Worm (Caenorhabditis elegans) whole organism, young adult: ENCODE results near the gene ZK742.6.

ENCODE experiments used
- B0336.3 ChIP-seq: fragments of 200-800 bp; sonication (Bioruptor generic); IDR thresholded peaks from 2 replicates; pipeline ENCODE4 v1.3.6; 2022; ENCODE audit warnings: missing genetic modification characterization, missing compliant biosample characterization
- C17E4.6 ChIP-seq: fragments of 200-800 bp; sonication (Bioruptor generic); IDR thresholded peaks from 2 replicates; pipeline ENCODE4 v1.3.6; 2022; ENCODE audit warnings: missing genetic modification reagents, missing genetic modification characterization, missing compliant biosample characterization
- attf-3 ChIP-seq: fragments of 200-800 bp; sonication (Bioruptor generic); conservative IDR thresholded peaks from 2 replicates; pipeline ENCODE4 v1.3.6; 2022; ENCODE audit warnings: missing genetic modification reagents, missing genetic modification characterization, missing compliant biosample characterization
- dpl-1 ChIP-seq: fragments of 150-350 bp; optimal IDR thresholded peaks from 2 replicates; lab custom pipeline; 2014; ENCODE audit warnings: missing biosample characterization, missing genetic modification reagents, missing genetic modification characterization
- egl-44 ChIP-seq: fragments of 200-800 bp; sonication (Bioruptor generic); IDR thresholded peaks from 2 replicates; pipeline ENCODE4 v1.3.6; 2022; ENCODE audit warnings: missing genetic modification reagents, missing genetic modification characterization, missing compliant biosample characterization
- nhr-27 ChIP-seq: fragments of 200-800 bp; sonication (Bioruptor generic); optimal IDR thresholded peaks from 2 replicates; lab custom pipeline; 2018; ENCODE audit warnings: mild to moderate bottlenecking, missing genetic modification characterization, moderate library complexity, missing compliant biosample characterization
- pbrm-1 ChIP-seq: fragments of 200-800 bp; sonication (Bioruptor generic); IDR thresholded peaks from 2 replicates; pipeline ENCODE4 v1.3.6; 2022; ENCODE audit warnings: missing genetic modification reagents, missing genetic modification characterization, missing compliant biosample characterization
- pha-4 ChIP-seq: fragments of 150-350 bp; sonication (generic microtip); optimal IDR thresholded peaks from 2 replicates; lab custom pipeline; 2014; ENCODE audit warnings: missing biosample characterization, missing genetic modification reagents, missing genetic modification characterization
- snpc-1.1 ChIP-seq: sonication (generic microtip); optimal IDR thresholded peaks from 2 replicates; lab custom pipeline; 2017; ENCODE audit warnings: missing genetic modification characterization, mild to moderate bottlenecking, missing compliant biosample characterization, antibody characterized with exemption, moderate library complexity, missing genotype, missing genetic modification reagents; ENCODE audit not compliant: insufficient read depth
- unc-130 ChIP-seq: sonication (generic microtip); optimal IDR thresholded peaks from 2 replicates; lab custom pipeline; 2016; ENCODE audit warnings: missing genetic modification reagents, missing genetic modification characterization, missing compliant biosample characterization

DNA sequence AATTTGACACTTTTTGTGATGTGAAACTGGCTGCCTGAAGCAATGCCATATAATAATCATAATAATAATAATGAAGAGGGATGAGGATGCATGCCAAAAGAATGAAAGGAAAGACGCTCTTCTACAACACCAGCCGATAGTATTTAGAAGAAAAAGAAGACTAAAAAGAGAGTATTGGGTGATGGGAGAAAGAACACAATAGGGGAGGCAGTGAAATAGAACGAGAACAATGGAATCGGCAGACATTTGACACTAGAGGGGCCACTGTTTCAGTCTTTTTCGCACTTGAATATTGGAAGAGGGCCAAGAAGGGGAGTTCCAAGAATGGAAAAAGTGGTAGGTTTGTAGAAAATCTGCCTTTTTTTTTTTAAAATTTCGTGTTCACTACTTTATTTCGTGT is 32.4 kb upstream of the ZK742.6 start, which contains the start of gene memo-1:
- no peak for TF ChIP-seq attf-3 (GFP tag; lab: Robert Waterston, UW)
- no peak for TF ChIP-seq B0336.3 (GFP tag; lab: Robert Waterston, UW)
- no peak for TF ChIP-seq unc-130 (GFP tag; lab: Kevin White, UChicago)
- no peak for TF ChIP-seq pha-4
- TF ChIP-seq pbrm-1 (GFP tag; lab: Robert Waterston, UW) = no peak
- TF ChIP-seq nhr-27 (tag; lab: Kevin White, UChicago) = no peak
- TF ChIP-seq snpc-1.1 (tag; lab: Kevin White, UChicago) = no peak
- TF ChIP-seq dpl-1 = no peak
- TF ChIP-seq C17E4.6 (GFP tag; lab: Robert Waterston, UW) = no peak
- no peak for TF ChIP-seq egl-44
